Fruit fly (Drosophila melanogaster): ENCODE data around the gene Samuel.

The Samuel gene

DNA sequence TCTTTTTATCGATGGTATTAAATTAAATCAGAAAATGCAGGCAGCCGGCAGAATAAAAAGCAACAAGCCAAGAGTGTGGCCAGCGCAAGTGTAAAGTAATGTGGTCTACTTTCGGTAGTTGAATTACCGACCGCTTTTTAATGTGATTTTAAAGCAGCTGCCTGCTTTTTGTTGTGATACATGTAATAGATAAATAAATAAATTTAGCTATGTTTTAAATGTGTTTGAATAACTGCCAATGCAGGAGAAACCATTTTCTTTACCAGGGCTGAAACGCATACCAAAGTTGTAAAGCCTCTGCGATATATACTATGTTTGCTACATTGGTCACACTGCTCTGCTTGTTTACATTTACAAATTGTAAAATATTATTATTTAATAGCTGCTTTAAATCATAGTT lies 96.7 kb downstream of the Samuel start, which contains the start of the genes Tmem214 and YL-1 (continued):
- TF ChIP-seq cg (GFP tag; optimal IDR thresholded peaks at IDR 0.05) (no peak), CG8359 (GFP tag; optimal IDR thresholded peaks at IDR 0.05; ENCODE audit: borderline replicate concordance) (no peak), usp (GFP tag; optimal IDR thresholded peaks at IDR 0.05) (no peak), CG13894 (tag; optimal IDR thresholded peaks at IDR 0.05) (no peak), ssp (GFP tag; IDR thresholded peaks at IDR 0.05) (no peak), Camta (GFP tag; optimal IDR thresholded peaks at IDR 0.05) (no peak), Nf-YC (tag; optimal IDR thresholded peaks at IDR 0.05) (peak; percentile 44), Ravus (GFP tag; IDR thresholded peaks at IDR 0.05) (no peak), NFAT (GFP tag; IDR thresholded peaks at IDR 0.05) (no peak), bab2 (GFP tag; optimal IDR thresholded peaks at IDR 0.05) (no peak), CG3281 (GFP tag; optimal IDR thresholded peaks at IDR 0.05) (peak; percentile 42), CG2199 (GFP tag; IDR thresholded peaks at IDR 0.05) (no peak), Trl (optimal IDR thresholded peaks at IDR 0.05) (no peak), Trl (GFP tag; optimal IDR thresholded peaks at IDR 0.05) (no peak), NC2α (GFP tag; optimal IDR thresholded peaks at IDR 0.05) (no peak), grau (tag; optimal IDR thresholded peaks at IDR 0.05) (peak; percentile 11), CG33213 (GFP tag; optimal IDR thresholded peaks at IDR 0.05) (peak; percentile 10), stwl (tag; optimal IDR thresholded peaks at IDR 0.05) (peak; percentile 74), oc (tag; optimal IDR thresholded peaks at IDR 0.05) (no peak), CG14050 (GFP tag; IDR thresholded peaks at IDR 0.05) (no peak), CG6854 (GFP tag; optimal IDR thresholded peaks at IDR 0.05) (no peak), CG34224 (GFP tag; IDR thresholded peaks at IDR 0.05; ENCODE audit: partially characterized antibody) (no peak), otp (GFP tag; IDR thresholded peaks at IDR 0.05) (no peak), vfl (GFP tag; optimal IDR thresholded peaks at IDR 0.05) (no peak), ash1 (GFP tag; optimal IDR thresholded peaks at IDR 0.05) (no peak), Dad (GFP tag; optimal IDR thresholded peaks at IDR 0.05) (no peak), CG17912 (GFP tag; optimal IDR thresholded peaks at IDR 0.05) (no peak), pfk (GFP tag; optimal IDR thresholded peaks at IDR 0.05) (no peak), Fer3 (tag; optimal IDR thresholded peaks at IDR 0.05) (no peak), sqz (GFP tag; optimal IDR thresholded peaks at IDR 0.05) (no peak), lilli (GFP tag; optimal IDR thresholded peaks at IDR 0.05) (peak; percentile 5), cato (GFP tag; optimal IDR thresholded peaks at IDR 0.05; ENCODE audit: borderline replicate concordance) (no peak), cad (GFP tag; optimal IDR thresholded peaks at IDR 0.05) (no peak), CG8478 (optimal IDR thresholded peaks at IDR 0.05) (no peak), CG5953 (GFP tag; IDR thresholded peaks at IDR 0.05) (no peak), dati (GFP tag; IDR thresholded peaks at IDR 0.05) (no peak), bsh (GFP tag; optimal IDR thresholded peaks at IDR 0.05) (no peak), en (GFP tag; optimal IDR thresholded peaks at IDR 0.05) (no peak), gsb-n (tag; optimal IDR thresholded peaks at IDR 0.05) (no peak), Dll (GFP tag; IDR thresholded peaks at IDR 0.05; ENCODE audit: partially characterized antibody) (peak; percentile 62; the same call in 1 of the 4 replicates), chm (GFP tag; IDR thresholded peaks at IDR 0.05) (no peak), CoRest (tag; optimal IDR thresholded peaks at IDR 0.05) (peak; percentile 28), org-1 (GFP tag; optimal IDR thresholded peaks at IDR 0.05) (no peak), dysf (GFP tag; IDR thresholded peaks at IDR 0.05) (no peak), CG17829 (tag; optimal IDR thresholded peaks at IDR 0.05) (peak; percentile 45), pzg (GFP tag; optimal IDR thresholded peaks at IDR 0.05) (peak; percentile 77), CG31224 (GFP tag; IDR thresholded peaks at IDR 0.05) (no peak), hkb (optimal IDR thresholded peaks at IDR 0.05) (no peak), hkb (GFP tag; IDR thresholded peaks at IDR 0.05) (no peak), grn (GFP tag; optimal IDR thresholded peaks at IDR 0.05) (no peak), gce (GFP tag; IDR thresholded peaks at IDR 0.05) (no peak), nom (GFP tag; optimal IDR thresholded peaks at IDR 0.05) (no peak), exex (tag; optimal IDR thresholded peaks at IDR 0.05) (no peak)

All from whole organism, embryonic.